Fruit fly (Drosophila melanogaster) whole organism, embryonic: ENCODE results near the gene Or30a.

Experiments
- Abd-B ChIP-seq: fragments of 200-800 bp; sonication (Bioruptor generic); optimal IDR thresholded peaks from 2 replicates; lab custom pipeline; 2018; ENCODE audit warnings: missing biosample characterization, mild to moderate bottlenecking, missing genetic modification characterization, moderate library complexity
- Atf3 ChIP-seq: fragments of 200-800 bp; sonication (Bioruptor generic); optimal IDR thresholded peaks from 3 replicates; lab custom pipeline; 2016; ENCODE audit warnings: missing biosample characterization, missing genetic modification characterization
- B-H2 ChIP-seq: fragments of 200-800 bp; sonication (Bioruptor generic); optimal IDR thresholded peaks from 2 replicates; lab custom pipeline; 2018; ENCODE audit warnings: missing biosample characterization, mild to moderate bottlenecking, missing genetic modification characterization
- BEAF-32 ChIP-seq: fragments of 200-800 bp; sonication (Bioruptor generic); optimal IDR thresholded peaks from 3 replicates; lab custom pipeline; 2017; ENCODE audit warnings: missing biosample characterization, missing genetic modification characterization, mild to moderate bottlenecking, moderate library complexity, missing genetic modification reagents
- CG10543 ChIP-seq: fragments of 200-800 bp; sonication (Bioruptor generic); optimal IDR thresholded peaks from 3 replicates; lab custom pipeline; 2017; ENCODE audit warnings: missing biosample characterization, mild to moderate bottlenecking, missing genetic modification characterization, moderate library complexity
- CG11093 ChIP-seq: fragments of 200-800 bp; sonication (Bioruptor generic); IDR thresholded peaks from 3 replicates; pipeline ENCODE4 v1.3.6; 2022; ENCODE audit warnings: missing biosample characterization, missing genetic modification characterization
- CG12299 ChIP-seq: fragments of 200-800 bp; sonication (Bioruptor generic); optimal IDR thresholded peaks from 2 replicates; lab custom pipeline; 2018; ENCODE audit warnings: missing biosample characterization, mild to moderate bottlenecking, missing genetic modification characterization
- CG12391 ChIP-seq: fragments of 200-800 bp; sonication (Bioruptor generic); optimal IDR thresholded peaks from 3 replicates; lab custom pipeline; 2018; ENCODE audit warnings: missing biosample characterization, mild to moderate bottlenecking, missing genetic modification characterization, moderate library complexity
- CG12744 ChIP-seq: fragments of 200-800 bp; sonication (Bioruptor generic); optimal IDR thresholded peaks from 2 replicates; lab custom pipeline; 2016; ENCODE audit warnings: missing biosample characterization, missing genetic modification characterization
- CG13894 ChIP-seq: fragments of 200-800 bp; sonication (Bioruptor generic); optimal IDR thresholded peaks from 3 replicates; lab custom pipeline; 2018; ENCODE audit warnings: missing biosample characterization, mild to moderate bottlenecking, missing genetic modification characterization, moderate library complexity
- CG15269 ChIP-seq: fragments of 200-800 bp; sonication (Bioruptor generic); optimal IDR thresholded peaks from 2 replicates; lab custom pipeline; 2018; ENCODE audit warnings: missing biosample characterization, mild to moderate bottlenecking, missing genetic modification characterization, moderate library complexity
- CG1602 ChIP-seq: fragments of 200-800 bp; sonication (Bioruptor generic); optimal IDR thresholded peaks from 3 replicates; lab custom pipeline; 2016; ENCODE audit warnings: missing biosample characterization, missing genetic modification characterization
- CG1603 ChIP-seq: fragments of 200-800 bp; sonication (Bioruptor generic); optimal IDR thresholded peaks from 2 replicates; lab custom pipeline; 2019; ENCODE audit warnings: missing biosample characterization, mild to moderate bottlenecking, missing genetic modification characterization, moderate library complexity
- CG17568 ChIP-seq: fragments of 200-800 bp; sonication (Bioruptor generic); optimal IDR thresholded peaks from 2 replicates; lab custom pipeline; 2018; ENCODE audit warnings: missing biosample characterization, mild to moderate bottlenecking, missing genetic modification characterization, moderate library complexity
- CG17829 ChIP-seq: fragments of 200-800 bp; optimal IDR thresholded peaks from 2 replicates; lab custom pipeline; 2019; ENCODE audit warnings: missing biosample characterization, mild to moderate bottlenecking, missing genetic modification characterization, moderate library complexity
- CG3407 ChIP-seq: fragments of 200-800 bp; sonication (Bioruptor generic); optimal IDR thresholded peaks from 2 replicates; lab custom pipeline; 2018; ENCODE audit warnings: missing biosample characterization, mild to moderate bottlenecking, missing genetic modification characterization
- CG6272 ChIP-seq: fragments of 200-800 bp; sonication (Bioruptor generic); IDR thresholded peaks from 2 replicates; pipeline ENCODE4 v1.3.6; 2022; ENCODE audit warnings: missing biosample characterization, missing genetic modification characterization
- CG6791 ChIP-seq: fragments of 200-800 bp; sonication (Bioruptor generic); IDR thresholded peaks from 3 replicates; pipeline ENCODE4 v1.3.6; 2022; ENCODE audit warnings: missing biosample characterization, missing genetic modification characterization; ENCODE audit not compliant: partially characterized antibody
- CG7372 ChIP-seq: fragments of 200-800 bp; sonication (Bioruptor generic); IDR thresholded peaks from 2 replicates; pipeline ENCODE4 v1.3.6; 2022; ENCODE audit warnings: missing biosample characterization, missing genetic modification characterization
- CG7786 ChIP-seq: fragments of 200-800 bp; sonication (Bioruptor generic); optimal IDR thresholded peaks from 2 replicates; lab custom pipeline; 2016; ENCODE audit warnings: missing biosample characterization, missing genetic modification characterization
- CG8290 ChIP-seq, 3 experiments: fragments of 200-800 bp; sonication (Bioruptor generic); optimal IDR thresholded peaks; 2 replicates each; lab custom pipeline; 2016 to 2019; ENCODE audit warnings: missing biosample characterization in 3 of 3, missing genetic modification characterization in 3 of 3, mild to moderate bottlenecking in 2 of 3, moderate library complexity in 1 of 3
- Dip3 ChIP-seq: fragments of 200-800 bp; sonication (Bioruptor generic); optimal IDR thresholded peaks from 3 replicates; lab custom pipeline; 2016; ENCODE audit warnings: missing biosample characterization, missing genetic modification characterization
- Dref ChIP-seq: fragments of 200-800 bp; sonication (Bioruptor generic); IDR thresholded peaks from 2 replicates; pipeline ENCODE4 v1.3.6; 2022; ENCODE audit warnings: missing biosample characterization, missing genetic modification characterization
- ERR ChIP-seq: fragments of 200-800 bp; sonication (Bioruptor generic); optimal IDR thresholded peaks from 2 replicates; lab custom pipeline; 2016; ENCODE audit warnings: missing biosample characterization, missing genetic modification characterization
- H2.0 ChIP-seq: fragments of 200-800 bp; sonication (Bioruptor generic); IDR thresholded peaks from 2 replicates; pipeline ENCODE4 v1.3.6; 2022; ENCODE audit warnings: missing biosample characterization, missing genetic modification characterization
- HmgD ChIP-seq: fragments of 200-800 bp; sonication (Bioruptor generic); optimal IDR thresholded peaks from 3 replicates; lab custom pipeline; 2016; ENCODE audit warnings: missing biosample characterization, missing genetic modification characterization
- Hr3 ChIP-seq: fragments of 200-800 bp; sonication (Bioruptor generic); optimal IDR thresholded peaks from 3 replicates; lab custom pipeline; 2016; ENCODE audit warnings: missing biosample characterization, missing genetic modification characterization
- MTF-1 ChIP-seq: fragments of 200-800 bp; sonication (Bioruptor generic); optimal IDR thresholded peaks from 2 replicates; lab custom pipeline; 2018; ENCODE audit warnings: missing biosample characterization, mild to moderate bottlenecking, missing genetic modification characterization, borderline replicate concordance
- Mad ChIP-seq: fragments of 200-800 bp; sonication (Bioruptor generic); optimal IDR thresholded peaks from 2 replicates; lab custom pipeline; 2016; ENCODE audit warnings: missing biosample characterization, missing genetic modification characterization
- Med ChIP-seq: fragments of 200-800 bp; sonication (Bioruptor generic); peaks from one replicate; lab custom pipeline; 2016; ENCODE audit warnings: missing biosample characterization, missing genetic modification characterization, mild to moderate bottlenecking, inconsistent platforms, moderate library complexity
- Nf-YC ChIP-seq: fragments of 200-800 bp; optimal IDR thresholded peaks from 3 replicates; lab custom pipeline; 2019; ENCODE audit warnings: missing biosample characterization, mild to moderate bottlenecking, missing genetic modification characterization, moderate library complexity
- Pdp1 ChIP-seq, 2 experiments: fragments of 200-800 bp; sonication (Bioruptor generic); optimal IDR thresholded peaks; 3 replicates each; lab custom pipeline; 2016; ENCODE audit warnings: missing biosample characterization in 2 of 2, missing genetic modification characterization in 2 of 2, mild to moderate bottlenecking in 1 of 2, moderate library complexity in 1 of 2
- Rfx ChIP-seq: fragments of 200-800 bp; sonication (Bioruptor generic); IDR thresholded peaks from 2 replicates; pipeline ENCODE4 v1.3.6; 2022; ENCODE audit warnings: missing biosample characterization, missing genetic modification characterization
- Sry-β ChIP-seq: fragments of 200-800 bp; sonication (Bioruptor generic); optimal IDR thresholded peaks from 2 replicates; lab custom pipeline; 2018; ENCODE audit warnings: missing biosample characterization, mild to moderate bottlenecking, missing genetic modification characterization, moderate library complexity
- abd-A ChIP-seq: fragments of 200-800 bp; sonication (Bioruptor generic); optimal IDR thresholded peaks from 3 replicates; lab custom pipeline; 2019; ENCODE audit warnings: missing biosample characterization, mild to moderate bottlenecking, missing genetic modification characterization, moderate library complexity
- br ChIP-seq: fragments of >200 bp; optimal IDR thresholded peaks from 2 replicates; lab custom pipeline; 2017
- caup ChIP-seq: fragments of 200-800 bp; sonication (Bioruptor generic); optimal IDR thresholded peaks from 3 replicates; lab custom pipeline; 2017; ENCODE audit warnings: missing biosample characterization, mild to moderate bottlenecking, missing genetic modification characterization, moderate library complexity; ENCODE audit not compliant: severe bottlenecking
- chif ChIP-seq, 2 experiments: fragments of 200-800 bp; sonication (Bioruptor generic); optimal IDR thresholded peaks; 3 replicates each; lab custom pipeline; 2016; ENCODE audit warnings: missing biosample characterization in 2 of 2, missing genetic modification characterization in 2 of 2
- chinmo ChIP-seq: fragments of 200-800 bp; sonication (Bioruptor generic); IDR thresholded peaks from 4 replicates; pipeline ENCODE4 v1.3.6; 2022; ENCODE audit warnings: missing biosample characterization, missing genetic modification characterization; ENCODE audit not compliant: partially characterized antibody
- chn ChIP-seq: fragments of 200-800 bp; sonication (Bioruptor generic); optimal IDR thresholded peaks from 2 replicates; lab custom pipeline; 2016; ENCODE audit warnings: missing biosample characterization, missing genetic modification characterization
- ftz-f1 ChIP-seq: fragments of 200-800 bp; sonication (Bioruptor generic); optimal IDR thresholded peaks from 2 replicates; lab custom pipeline; 2016; ENCODE audit warnings: missing biosample characterization, missing genetic modification characterization
- gem ChIP-seq: fragments of 200-800 bp; sonication (Bioruptor generic); optimal IDR thresholded peaks from 2 replicates; lab custom pipeline; 2019; ENCODE audit warnings: missing biosample characterization, mild to moderate bottlenecking, missing genetic modification characterization, moderate library complexity
- her ChIP-seq: fragments of 200-800 bp; sonication (Bioruptor generic); optimal IDR thresholded peaks from 2 replicates; lab custom pipeline; 2016; ENCODE audit warnings: missing biosample characterization, missing genetic modification characterization
- kni ChIP-seq: fragments of 200-800 bp; sonication (Bioruptor generic); optimal IDR thresholded peaks from 3 replicates; lab custom pipeline; 2017; ENCODE audit warnings: mild to moderate bottlenecking, missing biosample characterization, missing genetic modification reagents, missing genetic modification characterization
- lab ChIP-seq: fragments of 200-800 bp; sonication (Bioruptor generic); optimal IDR thresholded peaks from 3 replicates; lab custom pipeline; 2017; ENCODE audit warnings: missing biosample characterization, missing genetic modification characterization, mild to moderate bottlenecking, moderate library complexity, missing genetic modification reagents
- lilli ChIP-seq: fragments of 200-800 bp; sonication (Bioruptor generic); optimal IDR thresholded peaks from 3 replicates; lab custom pipeline; 2016; ENCODE audit warnings: missing biosample characterization, missing genetic modification characterization
- pb ChIP-seq: fragments of 200-800 bp; sonication (Bioruptor generic); optimal IDR thresholded peaks from 3 replicates; lab custom pipeline; 2016; ENCODE audit warnings: missing biosample characterization, missing genetic modification characterization
- sima ChIP-seq: fragments of 200-800 bp; sonication (Bioruptor generic); optimal IDR thresholded peaks from 2 replicates; lab custom pipeline; 2016; ENCODE audit warnings: missing biosample characterization, missing genetic modification characterization
- stwl ChIP-seq: fragments of 200-800 bp; sonication (Bioruptor generic); optimal IDR thresholded peaks from 3 replicates; lab custom pipeline; 2018; ENCODE audit warnings: missing biosample characterization, mild to moderate bottlenecking, missing genetic modification characterization, moderate library complexity
- zen2 ChIP-seq: fragments of 200-800 bp; sonication (Bioruptor generic); IDR thresholded peaks from 3 replicates; pipeline ENCODE4 v1.3.6; 2022; ENCODE audit warnings: missing biosample characterization, missing genetic modification characterization; ENCODE audit not compliant: partially characterized antibody

Or30a gene

DNA sequence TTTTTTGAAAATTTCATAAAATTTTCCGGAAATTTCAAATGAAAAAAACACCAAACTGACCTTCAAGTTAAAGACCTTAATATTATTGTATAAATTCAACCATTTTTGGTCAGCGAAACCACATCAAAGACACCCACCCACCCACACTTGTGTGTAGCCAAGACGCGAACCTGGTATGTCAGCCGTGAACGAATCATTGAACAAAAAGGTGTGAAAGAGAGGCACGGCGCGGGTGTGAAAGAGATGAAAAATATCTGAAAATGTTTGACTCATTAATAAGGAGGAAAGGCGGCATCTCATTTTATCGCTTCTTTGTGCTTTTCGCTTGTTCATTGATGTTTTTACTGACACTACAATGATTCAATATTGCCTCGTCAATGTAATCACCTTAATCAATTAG lies 46.7 kb downstream of the Or30a start (continued):
- TF ChIP-seq pb (GFP tag; lab: Kevin White, UChicago) (no peak), Nf-YC (peak; percentile 39), Atf3 (no peak), H2.0 (no peak), CG6791 (GFP tag; lab: Robert Waterston, UW) (0 out of 3 replicates have a peak, but pooled peaks have one; percentile 35), CG1603 (tag; lab: Kevin White, UChicago) (peak; percentile 47), CG12744 (GFP tag; lab: Kevin White, UChicago) (no peak), lilli (GFP tag; lab: Kevin White, UChicago) (no peak), CG15269 (tag; lab: Kevin White, UChicago) (no peak), CG17829 (tag; lab: Kevin White, UChicago) (peak; percentile 9), CG12299 (tag; lab: Kevin White, UChicago) (no peak), Pdp1 (GFP tag; optimal IDR thresholded peaks at IDR 0.05; lab: Kevin White, UChicago) (peak in 1 of 2 experiments; percentile 74), CG6272 (no peak), CG3407 (GFP tag; lab: Kevin White, UChicago) (no peak), CG7372 (GFP tag; lab: Robert Waterston, UW) (no peak), ERR (no peak), CG12391 (tag; lab: Kevin White, UChicago) (no peak), CG1602 (GFP tag; lab: Kevin White, UChicago) (no peak), MTF-1 (GFP tag; lab: Kevin White, UChicago) (no peak), Dip3 (GFP tag; lab: Kevin White, UChicago) (no peak), zen2 (peak; percentile 40; the same call in 1 of the 3 replicates), CG8290 (GFP tag; optimal IDR thresholded peaks at IDR 0.05; lab: Kevin White, UChicago) (no peak), CG8290 (tag; optimal IDR thresholded peaks at IDR 0.05; lab: Kevin White, UChicago) (peak in 1 of 2 experiments; percentile 79), Rfx (GFP tag; lab: Robert Waterston, UW) (0 out of 2 replicates have a peak, but pooled peaks have one; percentile 37), her (GFP tag; lab: Kevin White, UChicago) (no peak), CG17568 (GFP tag; lab: Kevin White, UChicago) (no peak), chn (GFP tag; lab: Kevin White, UChicago) (peak; percentile 45), stwl (tag; lab: Kevin White, UChicago) (peak; percentile 85), chinmo (GFP tag; lab: Robert Waterston, UW) (peak; percentile 67; the same call in 2 of the 4 replicates), Med (peak; percentile 79), CG11093 (GFP tag; lab: Robert Waterston, UW) (no peak), Abd-B (GFP tag; lab: Kevin White, UChicago) (peak; percentile 35), BEAF-32 (GFP tag; lab: Kevin White, UChicago) (no peak), chif (GFP tag; optimal IDR thresholded peaks at IDR 0.05; lab: Kevin White, UChicago) (no peak), CG13894 (tag; lab: Kevin White, UChicago) (peak; percentile 53), Sry-β (no peak), CG10543 (GFP tag; lab: Kevin White, UChicago) (no peak), br (lab: Kevin White, UChicago) (no peak), Hr3 (GFP tag; lab: Kevin White, UChicago) (no peak), CG7786 (no peak), caup (GFP tag; lab: Kevin White, UChicago) (peak; percentile 43), ftz-f1 (GFP tag; lab: Kevin White, UChicago) (peak; percentile 90), Mad (GFP tag; lab: Kevin White, UChicago) (no peak), HmgD (peak; percentile 19), abd-A (tag; lab: Kevin White, UChicago) (peak; percentile 80), Dref (GFP tag; lab: Robert Waterston, UW) (no peak), gem (tag; lab: Kevin White, UChicago) (no peak), lab (peak; percentile 5), kni (GFP tag; lab: Kevin White, UChicago) (no peak), sima (no peak), B-H2 (peak; percentile 33)
